Worm (Caenorhabditis elegans) whole organism, late embryonic: ENCODE measurements around the gene ubl-1.
A peak's percentile ranks its signal among the peaks of the same experiment; 100 is the strongest.

ENCODE experiments used
- C38D4.7 ChIP-seq: fragments of 200-800 bp; sonication (Bioruptor generic); optimal IDR thresholded peaks from 2 replicates; lab custom pipeline; 2018; ENCODE audit warnings: mild to moderate bottlenecking, missing genetic modification characterization, moderate library complexity, missing compliant biosample characterization
- ceh-30 ChIP-seq: fragments of 150-350 bp; optimal IDR thresholded peaks from 2 replicates; lab custom pipeline; 2014; ENCODE audit warnings: missing biosample characterization, missing genetic modification characterization
- ceh-45 ChIP-seq: fragments of 200-800 bp; sonication (Bioruptor generic); IDR thresholded peaks from 2 replicates; pipeline ENCODE4 v1.3.6; 2022; ENCODE audit warnings: missing genetic modification reagents, missing genetic modification characterization, missing compliant biosample characterization
- elt-2 ChIP-seq: sonication (generic microtip); optimal IDR thresholded peaks from 2 replicates; lab custom pipeline; 2016; ENCODE audit warnings: missing genetic modification reagents, missing genetic modification characterization, missing compliant biosample characterization
- hlh-30 ChIP-seq: sonication (generic microtip); optimal IDR thresholded peaks from 2 replicates; lab custom pipeline; 2017; ENCODE audit warnings: antibody characterized with exemption, missing genetic modification characterization, missing compliant biosample characterization; ENCODE audit not compliant: insufficient read depth
- hlh-8 ChIP-seq: sonication (generic microtip); optimal IDR thresholded peaks from 2 replicates; lab custom pipeline; 2016; ENCODE audit warnings: missing genotype, missing genetic modification characterization, missing compliant biosample characterization
- mec-3 ChIP-seq: sonication (generic microtip); optimal IDR thresholded peaks from 2 replicates; lab custom pipeline; 2016; ENCODE audit warnings: borderline replicate concordance, missing genetic modification characterization, missing compliant biosample characterization
- pag-3 ChIP-seq: sonication (generic microtip); optimal IDR thresholded peaks from 2 replicates; lab custom pipeline; 2016; ENCODE audit warnings: missing compliant biosample characterization, missing genetic modification characterization, borderline replicate concordance
- ref-2 ChIP-seq: sonication (generic microtip); optimal IDR thresholded peaks from 2 replicates; lab custom pipeline; 2016; ENCODE audit warnings: missing genetic modification characterization, missing compliant biosample characterization
- sox-2 ChIP-seq: fragments of 200-800 bp; sonication (Bioruptor generic); IDR thresholded peaks from 2 replicates; pipeline ENCODE4 v1.3.6; 2022; ENCODE audit warnings: missing genetic modification reagents, missing genetic modification characterization, missing compliant biosample characterization
- sox-4 ChIP-seq: sonication (generic microtip); optimal IDR thresholded peaks from 2 replicates; lab custom pipeline; 2017; ENCODE audit warnings: mild to moderate bottlenecking, missing genetic modification characterization, inconsistent platforms, missing compliant biosample characterization
- tbx-2 ChIP-seq: sonication (generic microtip); optimal IDR thresholded peaks from 2 replicates; lab custom pipeline; 2016; ENCODE audit warnings: missing genetic modification characterization, missing compliant biosample characterization
- unc-86 ChIP-seq: sonication (generic microtip); optimal IDR thresholded peaks from 2 replicates; lab custom pipeline; 2016; ENCODE audit warnings: missing genetic modification characterization, missing compliant biosample characterization

The ubl-1 gene

ce11 chrIII:3111534-3111933 lies 43.4 kb downstream of the ubl-1 start:
- TF ChIP-seq C38D4.7 (GFP tag; lab: Kevin White, UChicago), result no peak

DNA sequence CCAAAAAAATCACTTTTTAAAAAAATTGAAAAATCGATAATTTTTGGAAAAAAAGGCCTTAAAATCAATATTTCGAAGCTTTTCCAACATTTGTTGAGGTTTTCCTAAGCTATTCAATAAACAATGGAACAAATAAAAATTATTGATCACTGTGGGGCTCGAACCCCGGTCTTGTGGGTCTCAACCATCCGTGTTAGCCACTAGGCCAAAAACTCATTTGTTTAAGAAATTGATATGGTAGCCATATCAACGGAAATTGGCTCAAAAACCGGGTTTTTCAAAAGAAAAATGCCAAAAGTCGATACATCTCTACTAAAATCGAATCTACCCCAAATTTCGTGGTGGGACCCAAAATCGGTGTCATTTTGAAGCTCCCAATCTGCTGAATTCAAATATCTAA lies 43.9 kb downstream of the ubl-1 start:
- TF ChIP-seq sox-2 (GFP tag; lab: Robert Waterston, UW) (no peak), tbx-2 (tag; lab: Kevin White, UChicago) (no peak)

ce11 chrIII:3112616-3113015 lies 44.5 kb downstream of the ubl-1 start:
- TF ChIP-seq unc-86 (tag; lab: Kevin White, UChicago), result no peak
- no peak for TF ChIP-seq mec-3 (tag; lab: Kevin White, UChicago)
- no peak for TF ChIP-seq sox-4
- no peak for TF ChIP-seq hlh-30
- TF ChIP-seq tbx-2 (tag; lab: Kevin White, UChicago), result no peak
- no peak for TF ChIP-seq ceh-45 (GFP tag; lab: Robert Waterston, UW)
- no peak for TF ChIP-seq pag-3 (tag; lab: Kevin White, UChicago)
- TF ChIP-seq hlh-8 (tag; lab: Kevin White, UChicago), result no peak
- no peak for TF ChIP-seq ref-2

DNA sequence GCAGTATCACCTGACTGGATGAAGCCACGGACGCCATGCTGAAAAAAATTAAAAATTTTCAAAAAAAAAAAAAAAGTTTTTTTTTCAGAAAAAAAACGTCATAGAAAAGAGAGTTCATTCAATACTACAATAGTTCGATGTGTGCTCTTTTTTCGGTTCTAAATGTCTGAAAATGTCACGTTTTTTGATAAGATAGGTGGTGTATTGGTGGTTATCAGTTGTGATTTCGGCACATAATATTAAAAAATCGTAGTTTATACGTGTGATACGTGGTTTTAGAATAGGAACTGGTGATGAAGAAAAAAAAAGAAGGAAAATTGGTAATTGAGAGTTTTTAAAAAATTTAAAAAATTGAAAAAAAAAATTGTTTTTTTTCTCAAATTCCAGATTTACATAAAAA lies 48.9 kb downstream of the ubl-1 start:
- no peak for TF ChIP-seq ceh-30 (tag; lab: Kevin White, UChicago)
- TF ChIP-seq elt-2 (tag; lab: Kevin White, UChicago), result peak; percentile 63
